Worm (Caenorhabditis elegans): Measurements from ENCODE around the gene twk-13.

ce11 chrV:12305677-12306076 is 32.1 kb downstream of the twk-13 start:
- TF ChIP-seq pha-4 (tag; optimal IDR thresholded peaks at IDR 0.05) (no peak), blmp-1 (tag; optimal IDR thresholded peaks at IDR 0.05) (no peak), elt-3 (tag; optimal IDR thresholded peaks at IDR 0.05) (no peak), mab-5 (tag; optimal IDR thresholded peaks at IDR 0.05) (no peak)

Data from whole organism, mixed stage, embryonic.